Worm (Caenorhabditis elegans): ENCODE results near the gene efn-2.
"Not testable (repeated sequence)": the region's sequence is repeated elsewhere in the genome, so short reads cannot be mapped to it uniquely, and the experiment has no call there.

- not testable (repeated sequence) for TF ChIP-seq F49E8.2 (tag; optimal IDR thresholded peaks at IDR 0.05; ENCODE audit: borderline replicate concordance); lin-39 (tag; optimal IDR thresholded peaks at IDR 0.05); nhr-28 (tag; optimal IDR thresholded peaks at IDR 0.05); lin-13 (GFP tag; optimal IDR thresholded peaks at IDR 0.05); ceh-82 (tag; optimal IDR thresholded peaks at IDR 0.05); ama-1 (optimal IDR thresholded peaks at IDR 0.05); hlh-30 (tag; optimal IDR thresholded peaks at IDR 0.05; ENCODE audit: insufficient read depth); Y105C5A.15 (GFP tag; IDR thresholded peaks at IDR 0.05); nhr-11 (tag; optimal IDR thresholded peaks at IDR 0.05)
These were observed 23.2 kb upstream of the efn-2 start for ce11 chrIV:10552993-10553392.

All from whole organism, L4 larva.